Worm (Caenorhabditis elegans) whole organism, L4 larva: Measurements from ENCODE around the gene pals-16.

Experiments used
- fkh-10 ChIP-seq: fragments of 150-350 bp; optimal IDR thresholded peaks from 2 replicates; lab custom pipeline; 2014; ENCODE audit warnings: missing biosample characterization, missing genetic modification reagents, missing genetic modification characterization
- nhr-48 ChIP-seq: sonication (generic microtip); optimal IDR thresholded peaks from 2 replicates; lab custom pipeline; 2016; ENCODE audit warnings: mild to moderate bottlenecking, missing genetic modification characterization, missing compliant biosample characterization

DNA sequence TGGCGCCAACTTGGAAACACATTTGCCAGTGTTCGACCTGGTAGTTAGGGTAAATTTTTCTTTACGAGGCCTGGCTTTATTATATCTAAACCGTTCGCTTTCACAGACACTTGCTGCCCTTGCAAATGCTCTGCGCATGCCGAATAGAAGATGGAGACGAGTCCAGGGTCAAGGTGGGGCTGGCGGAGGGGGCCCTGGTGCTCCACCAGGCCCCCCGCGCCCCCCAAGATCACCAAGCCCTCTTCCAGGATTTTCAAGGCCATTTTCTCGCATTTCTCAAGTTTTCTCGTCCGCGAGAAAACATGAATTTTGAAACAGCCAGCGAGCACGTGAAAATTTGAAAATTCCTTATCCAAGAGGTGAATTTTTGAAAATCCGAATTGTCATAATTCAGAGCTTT lies 39.8 kb downstream of the pals-16 start:
- TF ChIP-seq nhr-48 (tag; lab: Kevin White, UChicago) (no peak), fkh-10 (GFP tag; lab: Kevin White, UChicago) (no peak)
